Worm (Caenorhabditis elegans) whole organism, L4 larva: Measurements from ENCODE around the gene uroc-1.

ENCODE experiments used
- D1046.2 ChIP-seq: fragments of 200-800 bp; sonication (Bioruptor generic); IDR thresholded peaks from 2 replicates; pipeline ENCODE4 v1.3.6; 2022; ENCODE audit warnings: missing genetic modification characterization, missing compliant biosample characterization
- F37D6.2 ChIP-seq: sonication (generic microtip); optimal IDR thresholded peaks from 2 replicates; lab custom pipeline; 2016; ENCODE audit warnings: mild to moderate bottlenecking, missing genetic modification characterization, missing compliant biosample characterization
- F44E2.7 ChIP-seq: fragments of 200-800 bp; sonication (Bioruptor generic); IDR thresholded peaks from 2 replicates; pipeline ENCODE4 v2.1.2; 2022; ENCODE audit warnings: missing genetic modification characterization, missing compliant biosample characterization
- F49E8.2 ChIP-seq: sonication (generic microtip); optimal IDR thresholded peaks from 2 replicates; lab custom pipeline; 2016; ENCODE audit warnings: missing compliant biosample characterization, mild to moderate bottlenecking, missing genetic modification characterization, borderline replicate concordance
- R02D3.7 ChIP-seq: fragments of 150-350 bp; sonication (generic microtip); optimal IDR thresholded peaks from 3 replicates; lab custom pipeline; 2014; ENCODE audit warnings: missing biosample characterization, missing genetic modification characterization
- T20F7.1 ChIP-seq: fragments of 200-800 bp; sonication (Bioruptor generic); optimal IDR thresholded peaks from 2 replicates; lab custom pipeline; 2018; ENCODE audit warnings: mild to moderate bottlenecking, missing genetic modification characterization, missing compliant biosample characterization
- Y105C5A.15 ChIP-seq: fragments of 200-800 bp; sonication (Bioruptor generic); IDR thresholded peaks from 2 replicates; pipeline ENCODE4 v1.3.6; 2022; ENCODE audit warnings: missing genetic modification characterization, missing compliant biosample characterization
- Y48G9A.11 ChIP-seq: fragments of 200-800 bp; sonication (Bioruptor generic); IDR thresholded peaks from 2 replicates; pipeline ENCODE4 v1.3.6; 2022; ENCODE audit warnings: missing genetic modification reagents, missing genetic modification characterization, missing compliant biosample characterization
- Y5F2A.4 ChIP-seq: fragments of 200-800 bp; sonication (Bioruptor generic); optimal IDR thresholded peaks from 2 replicates; lab custom pipeline; 2018; ENCODE audit warnings: mild to moderate bottlenecking, missing genetic modification characterization, missing compliant biosample characterization
- ZK546.5 ChIP-seq, 2 experiments: sonication (generic microtip); optimal IDR thresholded peaks; 2 replicates each; lab custom pipeline; 2017; ENCODE audit warnings: missing biosample characterization in 2 of 2, missing genetic modification characterization in 2 of 2
- aha-1 ChIP-seq: fragments of 150-350 bp; peaks from one replicate; lab custom pipeline; 2014; ENCODE audit warnings: missing biosample characterization, missing genetic modification characterization
- arid-1 ChIP-seq: fragments of 200-800 bp; sonication (Bioruptor generic); conservative IDR thresholded peaks from 2 replicates; pipeline ENCODE4 v1.3.6; 2022; ENCODE audit warnings: missing genetic modification reagents, missing genetic modification characterization, missing compliant biosample characterization
- ceh-20 ChIP-seq: fragments of 200-800 bp; sonication (Bioruptor generic); IDR thresholded peaks from 2 replicates; pipeline ENCODE4 v1.3.6; 2022; ENCODE audit warnings: missing genetic modification reagents, missing genetic modification characterization, missing compliant biosample characterization
- ceh-28 ChIP-seq: fragments of 150-350 bp; optimal IDR thresholded peaks from 2 replicates; lab custom pipeline; 2014; ENCODE audit warnings: missing biosample characterization, missing genetic modification reagents, missing genetic modification characterization
- ceh-32 ChIP-seq: sonication (generic microtip); optimal IDR thresholded peaks from 2 replicates; lab custom pipeline; 2016; ENCODE audit warnings: mild to moderate bottlenecking, missing genetic modification characterization, missing compliant biosample characterization; ENCODE audit not compliant: poor library complexity
- ceh-44 ChIP-seq: fragments of 200-800 bp; sonication (Bioruptor generic); IDR thresholded peaks from 2 replicates; pipeline ENCODE4 v1.3.6; 2022; ENCODE audit warnings: missing genetic modification reagents, missing genetic modification characterization, missing compliant biosample characterization
- ceh-62 ChIP-seq: sonication (generic microtip); optimal IDR thresholded peaks from 2 replicates; lab custom pipeline; 2017; ENCODE audit warnings: missing biosample characterization, missing genetic modification characterization
- ces-1 ChIP-seq: fragments of 150-350 bp; sonication (generic microtip); optimal IDR thresholded peaks from 4 replicates; lab custom pipeline; 2014; ENCODE audit warnings: missing biosample characterization, missing genetic modification reagents, missing genetic modification characterization
- daf-16 ChIP-seq, 3 experiments: sonication (generic microtip); optimal IDR thresholded peaks; 2 replicates each; lab custom pipeline; 2016 to 2017; ENCODE audit warnings: missing genetic modification characterization in 3 of 3, missing genetic modification reagents in 3 of 3, mild to moderate bottlenecking in 2 of 3, missing compliant biosample characterization in 2 of 3, missing biosample characterization in 1 of 3, moderate library complexity in 1 of 3
- daf-19 ChIP-seq: fragments of 200-800 bp; sonication (Bioruptor generic); conservative IDR thresholded peaks from 2 replicates; pipeline ENCODE4 v1.3.6; 2022; ENCODE audit warnings: missing genetic modification characterization, missing compliant biosample characterization
- dmd-6 ChIP-seq: fragments of 200-800 bp; sonication (Bioruptor generic); IDR thresholded peaks from 2 replicates; pipeline ENCODE4 v1.3.6; 2022; ENCODE audit warnings: missing genetic modification reagents, missing genetic modification characterization, missing compliant biosample characterization
- dmd-8 ChIP-seq: fragments of 200-800 bp; sonication (Bioruptor generic); IDR thresholded peaks from 2 replicates; pipeline ENCODE4 v1.3.6; 2022; ENCODE audit warnings: missing genetic modification characterization, missing compliant biosample characterization
- dpl-1 ChIP-seq: fragments of 150-350 bp; optimal IDR thresholded peaks from 2 replicates; lab custom pipeline; 2014; ENCODE audit warnings: missing biosample characterization, missing genetic modification reagents, missing genetic modification characterization
- egl-27 ChIP-seq: sonication (generic microtip); optimal IDR thresholded peaks from 3 replicates; lab custom pipeline; 2017; ENCODE audit warnings: missing biosample characterization, missing genetic modification reagents, missing genetic modification characterization
- fkh-10 ChIP-seq: fragments of 150-350 bp; optimal IDR thresholded peaks from 2 replicates; lab custom pipeline; 2014; ENCODE audit warnings: missing biosample characterization, missing genetic modification reagents, missing genetic modification characterization
- fos-1 ChIP-seq: fragments of 150-350 bp; optimal IDR thresholded peaks from 2 replicates; lab custom pipeline; 2014; ENCODE audit warnings: missing biosample characterization, missing genetic modification characterization
- hif-1 ChIP-seq, 2 experiments: sonication (generic microtip); optimal IDR thresholded peaks; 2 replicates each; lab custom pipeline; 2016 to 2017; ENCODE audit warnings: missing compliant biosample characterization in 2 of 2, missing genetic modification characterization in 2 of 2, missing genetic modification reagents in 2 of 2, missing genotype in 2 of 2, mild to moderate bottlenecking in 1 of 2
- hlh-11 ChIP-seq: fragments of 200-800 bp; sonication (Bioruptor generic); optimal IDR thresholded peaks from 2 replicates; lab custom pipeline; 2018; ENCODE audit warnings: mild to moderate bottlenecking, missing genetic modification characterization, missing compliant biosample characterization
- hlh-30 ChIP-seq: sonication (generic microtip); optimal IDR thresholded peaks from 2 replicates; lab custom pipeline; 2017; ENCODE audit warnings: antibody characterized with exemption, mild to moderate bottlenecking, missing genetic modification characterization, missing compliant biosample characterization; ENCODE audit not compliant: insufficient read depth
- jun-1 ChIP-seq: fragments of 150-350 bp; optimal IDR thresholded peaks from 2 replicates; lab custom pipeline; 2014; ENCODE audit warnings: missing biosample characterization, missing genetic modification reagents, missing genetic modification characterization
- lin-15B ChIP-seq: fragments of 150-350 bp; sonication (generic microtip); optimal IDR thresholded peaks from 3 replicates; lab custom pipeline; 2014; ENCODE audit warnings: missing biosample characterization, missing genetic modification characterization
- lin-29 ChIP-seq: fragments of 200-800 bp; sonication (Bioruptor generic); IDR thresholded peaks from 2 replicates; pipeline ENCODE4 v1.3.6; 2022; ENCODE audit warnings: missing genetic modification reagents, missing genetic modification characterization, missing compliant biosample characterization
- lin-39 ChIP-seq: fragments of 150-350 bp; optimal IDR thresholded peaks from 2 replicates; lab custom pipeline; 2014; ENCODE audit warnings: missing biosample characterization, missing genetic modification reagents, missing genetic modification characterization
- lir-3 ChIP-seq: sonication (generic microtip); optimal IDR thresholded peaks from 2 replicates; lab custom pipeline; 2016; ENCODE audit warnings: mild to moderate bottlenecking, missing genetic modification characterization, missing compliant biosample characterization
- mep-1 ChIP-seq: fragments of 150-350 bp; sonication (generic microtip); optimal IDR thresholded peaks from 3 replicates; lab custom pipeline; 2014; ENCODE audit warnings: missing biosample characterization, missing genetic modification characterization
- mes-2 ChIP-seq: sonication (generic microtip); optimal IDR thresholded peaks from 2 replicates; lab custom pipeline; 2016; ENCODE audit warnings: missing genotype, mild to moderate bottlenecking, missing genetic modification characterization, missing compliant biosample characterization; ENCODE audit not compliant: poor library complexity, severe bottlenecking
- mxl-2 ChIP-seq: fragments of 200-800 bp; sonication (Bioruptor generic); conservative IDR thresholded peaks from 2 replicates; pipeline ENCODE4 v1.3.6; 2022; ENCODE audit warnings: missing genetic modification reagents, missing genetic modification characterization, missing compliant biosample characterization
- nhr-237 ChIP-seq: sonication (generic microtip); optimal IDR thresholded peaks from 2 replicates; lab custom pipeline; 2017; ENCODE audit warnings: missing biosample characterization, missing genetic modification characterization
- nhr-25 ChIP-seq: sonication (generic microtip); optimal IDR thresholded peaks from 2 replicates; lab custom pipeline; 2017; ENCODE audit warnings: missing genetic modification characterization, mild to moderate bottlenecking, missing compliant biosample characterization, antibody characterized with exemption, moderate library complexity, borderline replicate concordance; ENCODE audit not compliant: insufficient read depth
- nhr-28 ChIP-seq: fragments of 150-350 bp; optimal IDR thresholded peaks from 2 replicates; lab custom pipeline; 2014; ENCODE audit warnings: missing biosample characterization, missing genetic modification characterization
- nhr-42 ChIP-seq: fragments of 200-800 bp; sonication (Bioruptor generic); IDR thresholded peaks from 2 replicates; pipeline ENCODE4 v1.3.6; 2022; ENCODE audit warnings: missing genetic modification characterization, missing compliant biosample characterization
- nhr-48 ChIP-seq: sonication (generic microtip); optimal IDR thresholded peaks from 2 replicates; lab custom pipeline; 2016; ENCODE audit warnings: mild to moderate bottlenecking, missing genetic modification characterization, missing compliant biosample characterization
- nhr-6 ChIP-seq: fragments of 150-350 bp; optimal IDR thresholded peaks from 2 replicates; lab custom pipeline; 2014; ENCODE audit warnings: missing biosample characterization, missing genetic modification characterization
- nhr-76 ChIP-seq: fragments of 150-350 bp; optimal IDR thresholded peaks from 2 replicates; lab custom pipeline; 2014; ENCODE audit warnings: missing biosample characterization, missing genetic modification characterization
- php-3 ChIP-seq: fragments of 200-800 bp; sonication (Bioruptor generic); IDR thresholded peaks from 2 replicates; pipeline ENCODE4 v1.3.6; 2022; ENCODE audit warnings: missing genetic modification reagents, missing genetic modification characterization, missing compliant biosample characterization
- rbr-2 ChIP-seq: sonication (generic microtip); optimal IDR thresholded peaks from 2 replicates; lab custom pipeline; 2016; ENCODE audit warnings: missing genotype, missing genetic modification characterization, missing compliant biosample characterization
- set-16 ChIP-seq: fragments of 200-800 bp; sonication (Bioruptor generic); IDR thresholded peaks from 2 replicates; pipeline ENCODE4 v1.3.6; 2022; ENCODE audit warnings: missing genetic modification reagents, missing genetic modification characterization, missing compliant biosample characterization
- spr-3 ChIP-seq: fragments of 200-800 bp; sonication (Bioruptor generic); optimal IDR thresholded peaks from 2 replicates; lab custom pipeline; 2018; ENCODE audit warnings: mild to moderate bottlenecking, missing genetic modification characterization, missing compliant biosample characterization
- vab-7 ChIP-seq: fragments of 200-800 bp; sonication (Bioruptor generic); IDR thresholded peaks from 2 replicates; pipeline ENCODE4 v1.3.6; 2022; ENCODE audit warnings: missing genetic modification reagents, missing genetic modification characterization, missing compliant biosample characterization
- zip-11 ChIP-seq: fragments of 200-800 bp; sonication (Bioruptor generic); IDR thresholded peaks from 2 replicates; pipeline ENCODE4 v1.3.6; 2022; ENCODE audit warnings: missing genetic modification characterization, missing compliant biosample characterization
- ztf-7 ChIP-seq: fragments of 150-350 bp; optimal IDR thresholded peaks from 2 replicates; lab custom pipeline; 2014; ENCODE audit warnings: missing biosample characterization, missing genetic modification characterization

Gene uroc-1

DNA sequence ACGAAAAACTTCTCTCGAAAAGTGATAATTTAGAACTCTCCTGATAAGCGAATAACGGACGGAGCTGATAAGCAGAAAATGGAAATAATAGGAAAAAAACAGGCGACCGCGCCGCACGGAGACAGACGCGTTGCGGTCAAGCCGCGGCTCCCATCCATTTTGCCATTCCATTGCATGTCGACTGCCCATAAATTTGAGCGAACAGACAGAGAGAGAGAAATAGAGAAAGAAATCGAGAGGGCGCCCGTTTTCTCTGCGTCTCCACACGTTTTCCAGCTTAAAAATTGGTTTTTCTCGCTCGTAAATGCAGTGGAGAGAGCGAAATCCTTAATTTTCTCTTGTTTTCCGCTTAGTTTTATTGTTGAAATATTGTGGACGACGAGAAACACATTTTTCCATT, 40.7 kb downstream of the uroc-1 start (continued):
- TF ChIP-seq rbr-2 (tag; lab: Kevin White, UChicago) (peak; percentile 16), mxl-2 (no peak), lir-3 (tag; lab: Kevin White, UChicago) (no peak), fkh-10 (no peak), dpl-1 (GFP tag; lab: Kevin White, UChicago) (peak; percentile 45), daf-19 (GFP tag; lab: Robert Waterston, UW) (no peak), zip-11 (GFP tag; lab: Robert Waterston, UW) (no peak), hlh-11 (tag; lab: Kevin White, UChicago) (peak; percentile 88), Y5F2A.4 (GFP tag; lab: Kevin White, UChicago) (no peak), nhr-76 (tag; lab: Kevin White, UChicago) (no peak), F37D6.2 (tag; lab: Kevin White, UChicago) (no peak), php-3 (GFP tag; lab: Robert Waterston, UW) (peak; percentile 90), Y105C5A.15 (GFP tag; lab: Robert Waterston, UW) (no peak), nhr-25 (tag; lab: Kevin White, UChicago) (no peak), fos-1 (tag; lab: Kevin White, UChicago) (no peak), lin-39 (no peak), aha-1 (tag; lab: Kevin White, UChicago) (peak; percentile 92), lin-29 (GFP tag; lab: Robert Waterston, UW) (no peak), nhr-28 (peak; percentile 68), nhr-6 (tag; lab: Kevin White, UChicago) (no peak), F49E8.2 (tag; lab: Kevin White, UChicago) (no peak), F44E2.7 (no peak), mep-1 (tag; lab: Kevin White, UChicago) (peak; percentile 61), ceh-20 (no peak), daf-16 (GFP tag; optimal IDR thresholded peaks at IDR 0.05; lab: Kevin White, UChicago) (no peak), daf-16 (tag; optimal IDR thresholded peaks at IDR 0.05; lab: Kevin White, UChicago) (peak; percentile 75), egl-27 (tag; lab: Kevin White, UChicago) (no peak), D1046.2 (GFP tag; lab: Robert Waterston, UW) (no peak), vab-7 (GFP tag; lab: Robert Waterston, UW) (no peak), spr-3 (GFP tag; lab: Kevin White, UChicago) (no peak), ceh-62 (tag; lab: Kevin White, UChicago) (no peak), ZK546.5 (tag; optimal IDR thresholded peaks at IDR 0.05; lab: Kevin White, UChicago) (no peak), lin-15B (tag; lab: Kevin White, UChicago) (no peak), dmd-6 (peak; percentile 86), T20F7.1 (GFP tag; lab: Kevin White, UChicago) (no peak), ceh-32 (tag; lab: Kevin White, UChicago) (no peak), hif-1 (tag; optimal IDR thresholded peaks at IDR 0.05; lab: Kevin White, UChicago) (peak in 1 of 2 experiments; percentile 77), hlh-30 (tag; lab: Kevin White, UChicago) (peak; percentile 38), set-16 (peak; percentile 38; the same call in 1 of the 2 replicates), jun-1 (tag; lab: Kevin White, UChicago) (no peak), nhr-42 (GFP tag; lab: Robert Waterston, UW) (no peak), Y48G9A.11 (GFP tag; lab: Robert Waterston, UW) (no peak), mes-2 (peak; percentile 74), ztf-7 (tag; lab: Kevin White, UChicago) (no peak), dmd-8 (GFP tag; lab: Robert Waterston, UW) (no peak), ces-1 (GFP tag; lab: Kevin White, UChicago) (no peak), nhr-48 (peak; percentile 32), ceh-44 (GFP tag; lab: Robert Waterston, UW) (no peak), R02D3.7 (tag; lab: Kevin White, UChicago) (no peak), ceh-28 (tag; lab: Kevin White, UChicago) (no peak), arid-1 (GFP tag; lab: Robert Waterston, UW) (0 out of 2 replicates have a peak, but pooled peaks have one; percentile 14), nhr-237 (tag; lab: Kevin White, UChicago) (no peak)
